Worm (Caenorhabditis elegans): Measurements from ENCODE around the gene shn-1.

Gene shn-1

ce11 chrII:11376598-11377108 is 14.1 kb downstream of the shn-1 start (continued):
- TF ChIP-seq efl-1 (GFP tag; optimal IDR thresholded peaks at IDR 0.05) (peak; percentile 58), F57C9.4 (tag; optimal IDR thresholded peaks at IDR 0.05) (no peak), pha-4 (tag; optimal IDR thresholded peaks at IDR 0.05) (no peak), egrh-3 (GFP tag; IDR thresholded peaks at IDR 0.05) (peak; percentile 43; the same call in 1 of the 2 replicates), tbx-9 (tag; optimal IDR thresholded peaks at IDR 0.05; ENCODE audit: borderline replicate concordance) (peak; percentile 66), snpc-1.1 (tag; optimal IDR thresholded peaks at IDR 0.05; ENCODE audit: insufficient read depth) (peak; percentile 96), unc-62 (GFP tag; optimal IDR thresholded peaks at IDR 0.05) (no peak), die-1 (tag; optimal IDR thresholded peaks at IDR 0.05) (peak; percentile 51), tlf-1 (GFP tag; optimal IDR thresholded peaks at IDR 0.05) (peak; percentile 87), egl-18 (GFP tag; IDR thresholded peaks at IDR 0.05) (no peak), ama-1 (optimal IDR thresholded peaks at IDR 0.05) (peak; percentile 93), ama-1 (GFP tag; optimal IDR thresholded peaks at IDR 0.05) (no peak), snpc-1.3 (tag; optimal IDR thresholded peaks at IDR 0.05; ENCODE audit: insufficient read depth) (peak; percentile 88), ceh-40 (GFP tag; IDR thresholded peaks at IDR 0.05) (0 out of 2 replicates have a peak, but pooled peaks have one; percentile 36), F49E8.2 (tag; optimal IDR thresholded peaks at IDR 0.05; ENCODE audit: insufficient read depth) (peak; percentile 96), madf-3 (GFP tag; IDR thresholded peaks at IDR 0.05) (peak; percentile 76; the same call in 1 of the 2 replicates), C17E4.6 (GFP tag; IDR thresholded peaks at IDR 0.05) (peak; percentile 95), atf-7 (tag; optimal IDR thresholded peaks at IDR 0.05) (peak; percentile 43), gei-17 (GFP tag; optimal IDR thresholded peaks at IDR 0.05) (peak; percentile 47), K11D2.4 (GFP tag; IDR thresholded peaks at IDR 0.05) (peak; percentile 73), mxl-1 (tag; optimal IDR thresholded peaks at IDR 0.05) (peak; percentile 22), bed-2 (GFP tag; IDR thresholded peaks at IDR 0.05) (no peak), ztf-3 (GFP tag; optimal IDR thresholded peaks at IDR 0.05) (no peak), F33H1.4 (GFP tag; IDR thresholded peaks at IDR 0.05) (peak; percentile 74), unc-130 (GFP tag; optimal IDR thresholded peaks at IDR 0.05) (peak; percentile 86), attf-3 (GFP tag; conservative IDR thresholded peaks at IDR 0.05) (peak; percentile 64), ceh-91 (GFP tag; IDR thresholded peaks at IDR 0.05) (peak; percentile 86), T26A5.8 (tag; optimal IDR thresholded peaks at IDR 0.05) (peak; percentile 87), F57A8.1 (GFP tag; optimal IDR thresholded peaks at IDR 0.05) (no peak), aptf-2 (GFP tag; conservative IDR thresholded peaks at IDR 0.05) (no peak), C06A6.2 (GFP tag; conservative IDR thresholded peaks at IDR 0.05) (0 out of 2 replicates have a peak, but pooled peaks have one; percentile 54), nhr-179 (tag; optimal IDR thresholded peaks at IDR 0.05) (no peak), hlh-12 (tag; optimal IDR thresholded peaks at IDR 0.05) (no peak), B0336.3 (GFP tag; IDR thresholded peaks at IDR 0.05) (peak; percentile 98), bed-1 (GFP tag; IDR thresholded peaks at IDR 0.05) (0 out of 2 replicates have a peak, but pooled peaks have one; percentile 75), him-1 (tag; optimal IDR thresholded peaks at IDR 0.05) (peak; percentile 94), hrde-1 (tag; optimal IDR thresholded peaks at IDR 0.05; ENCODE audit: borderline replicate concordance) (peak; percentile 95), xnd-1 (tag; optimal IDR thresholded peaks at IDR 0.05) (peak; percentile 65), ekl-4 (GFP tag; IDR thresholded peaks at IDR 0.05) (peak; percentile 94), Y79H2A.3 (GFP tag; conservative IDR thresholded peaks at IDR 0.05) (peak; percentile 83), dpl-1 (GFP tag; optimal IDR thresholded peaks at IDR 0.05) (no peak), lag-1 (GFP tag; IDR thresholded peaks at IDR 0.05) (0 out of 2 replicates have a peak, but pooled peaks have one; percentile 30), nhr-90 (tag; optimal IDR thresholded peaks at IDR 0.05) (peak; percentile 70), F37B4.10 (GFP tag; IDR thresholded peaks at IDR 0.05) (0 out of 2 replicates have a peak, but pooled peaks have one; percentile 19), nhr-120 (GFP tag; IDR thresholded peaks at IDR 0.05) (no peak), cebp-1 (GFP tag; IDR thresholded peaks at IDR 0.05) (no peak), cebp-1 (tag; optimal IDR thresholded peaks at IDR 0.05) (peak; percentile 69), D2030.7 (GFP tag; IDR thresholded peaks at IDR 0.05) (peak; percentile 98), athp-1 (tag; optimal IDR thresholded peaks at IDR 0.05) (peak; percentile 84)

All from whole organism, young adult.